Worm (Caenorhabditis elegans) whole organism, young adult: ENCODE data around the gene madf-3.
A peak's percentile ranks its signal among the peaks of the same experiment; 100 is the strongest.

Experiments
- B0019.2 ChIP-seq: fragments of 200-800 bp; sonication (Bioruptor generic); conservative IDR thresholded peaks from 2 replicates; pipeline ENCODE4 v1.3.6; 2022; ENCODE audit warnings: missing genetic modification reagents, missing genetic modification characterization, missing compliant biosample characterization
- B0261.1 ChIP-seq: sonication (generic microtip); optimal IDR thresholded peaks from 2 replicates; lab custom pipeline; 2016; ENCODE audit warnings: mild to moderate bottlenecking, missing genetic modification characterization, moderate library complexity, missing compliant biosample characterization
- C17E4.6 ChIP-seq: fragments of 200-800 bp; sonication (Bioruptor generic); IDR thresholded peaks from 2 replicates; pipeline ENCODE4 v1.3.6; 2022; ENCODE audit warnings: missing genetic modification reagents, missing genetic modification characterization, missing compliant biosample characterization
- D2030.7 ChIP-seq: fragments of 200-800 bp; sonication (Bioruptor generic); IDR thresholded peaks from 2 replicates; pipeline ENCODE4 v1.3.6; 2022; ENCODE audit warnings: missing genetic modification reagents, missing genetic modification characterization, missing compliant biosample characterization
- F10E7.11 ChIP-seq: sonication (generic microtip); optimal IDR thresholded peaks from 2 replicates; lab custom pipeline; 2017; ENCODE audit warnings: mild to moderate bottlenecking, missing genetic modification characterization, moderate library complexity, missing compliant biosample characterization
- F23B12.7 ChIP-seq: sonication (generic microtip); optimal IDR thresholded peaks from 2 replicates; lab custom pipeline; 2017; ENCODE audit warnings: missing genetic modification characterization, mild to moderate bottlenecking, missing compliant biosample characterization, antibody characterized with exemption, moderate library complexity; ENCODE audit not compliant: insufficient read depth
- F49E8.2 ChIP-seq: sonication (generic microtip); optimal IDR thresholded peaks from 3 replicates; lab custom pipeline; 2017; ENCODE audit warnings: missing genetic modification characterization, mild to moderate bottlenecking, missing compliant biosample characterization, antibody characterized with exemption, moderate library complexity; ENCODE audit not compliant: insufficient read depth
- F52B5.7 ChIP-seq: sonication (generic microtip); optimal IDR thresholded peaks from 2 replicates; lab custom pipeline; 2016; ENCODE audit warnings: mild to moderate bottlenecking, missing genetic modification characterization, missing compliant biosample characterization
- Y56A3A.18 ChIP-seq: fragments of 200-800 bp; sonication (Bioruptor generic); IDR thresholded peaks from 2 replicates; pipeline ENCODE4 v1.3.6; 2022; ENCODE audit warnings: missing genetic modification reagents, missing genetic modification characterization, missing compliant biosample characterization
- Y67H2A.10 ChIP-seq: fragments of 200-800 bp; sonication (Bioruptor generic); conservative IDR thresholded peaks from 2 replicates; pipeline ENCODE4 v1.3.6; 2022; ENCODE audit warnings: missing genetic modification reagents, missing genetic modification characterization, missing compliant biosample characterization
- Y79H2A.3 ChIP-seq: fragments of 200-800 bp; sonication (Bioruptor generic); conservative IDR thresholded peaks from 2 replicates; pipeline ENCODE4 v1.3.6; 2022; ENCODE audit warnings: missing genetic modification reagents, missing genetic modification characterization, missing compliant biosample characterization
- akir-1 ChIP-seq: fragments of 200-800 bp; sonication (Bioruptor generic); optimal IDR thresholded peaks from 2 replicates; lab custom pipeline; 2018; ENCODE audit warnings: mild to moderate bottlenecking, missing genetic modification characterization, moderate library complexity, missing compliant biosample characterization
- aptf-2 ChIP-seq: fragments of 200-800 bp; sonication (Bioruptor generic); conservative IDR thresholded peaks from 2 replicates; pipeline ENCODE4 v1.3.6; 2022; ENCODE audit warnings: missing genetic modification reagents, missing genetic modification characterization, missing compliant biosample characterization
- bed-2 ChIP-seq: fragments of 200-800 bp; sonication (Bioruptor generic); IDR thresholded peaks from 2 replicates; pipeline ENCODE4 v1.3.6; 2022; ENCODE audit warnings: missing genetic modification reagents, missing genetic modification characterization, missing compliant biosample characterization
- ccch-3 ChIP-seq: fragments of 200-800 bp; sonication (Bioruptor generic); optimal IDR thresholded peaks from 2 replicates; lab custom pipeline; 2018; ENCODE audit warnings: mild to moderate bottlenecking, missing genetic modification characterization, missing compliant biosample characterization
- cebp-2 ChIP-seq: fragments of 200-800 bp; sonication (Bioruptor generic); IDR thresholded peaks from 2 replicates; pipeline ENCODE4 v1.3.6; 2022; ENCODE audit warnings: missing genetic modification characterization, missing compliant biosample characterization
- ceh-58 ChIP-seq: fragments of 200-800 bp; sonication (Bioruptor generic); IDR thresholded peaks from 2 replicates; pipeline ENCODE4 v1.3.6; 2022; ENCODE audit warnings: missing genetic modification characterization, missing compliant biosample characterization
- ceh-91 ChIP-seq: fragments of 200-800 bp; sonication (Bioruptor generic); IDR thresholded peaks from 2 replicates; pipeline ENCODE4 v1.3.6; 2022; ENCODE audit warnings: missing genetic modification reagents, missing genetic modification characterization, missing compliant biosample characterization
- egl-18 ChIP-seq: fragments of 200-800 bp; sonication (Bioruptor generic); IDR thresholded peaks from 2 replicates; pipeline ENCODE4 v1.3.6; 2022; ENCODE audit warnings: missing genetic modification reagents, missing genetic modification characterization, missing compliant biosample characterization
- egrh-3 ChIP-seq: fragments of 200-800 bp; sonication (Bioruptor generic); IDR thresholded peaks from 2 replicates; pipeline ENCODE4 v1.3.6; 2022; ENCODE audit warnings: missing genetic modification reagents, missing genetic modification characterization, missing compliant biosample characterization
- ets-4 ChIP-seq: fragments of 200-800 bp; sonication (Bioruptor generic); optimal IDR thresholded peaks from 2 replicates; lab custom pipeline; 2018; ENCODE audit warnings: mild to moderate bottlenecking, missing genetic modification characterization, missing compliant biosample characterization
- gei-17 ChIP-seq: fragments of 200-800 bp; sonication (Bioruptor generic); optimal IDR thresholded peaks from 2 replicates; lab custom pipeline; 2018; ENCODE audit warnings: mild to moderate bottlenecking, missing genetic modification characterization, missing compliant biosample characterization
- hmg-20 ChIP-seq: fragments of 200-800 bp; sonication (Bioruptor generic); IDR thresholded peaks from 2 replicates; pipeline ENCODE4 v1.3.6; 2022; ENCODE audit warnings: missing genetic modification reagents, missing genetic modification characterization, missing compliant biosample characterization
- hrde-1 ChIP-seq: sonication (generic microtip); optimal IDR thresholded peaks from 2 replicates; lab custom pipeline; 2016; ENCODE audit warnings: missing genetic modification characterization, mild to moderate bottlenecking, missing compliant biosample characterization, moderate library complexity, missing genotype, missing genetic modification reagents, borderline replicate concordance
- hsf-1 ChIP-seq: fragments of 200-800 bp; sonication (Bioruptor generic); IDR thresholded peaks from 2 replicates; pipeline ENCODE4 v1.3.6; 2022; ENCODE audit warnings: missing genetic modification reagents, missing genetic modification characterization, missing compliant biosample characterization
- lag-1 ChIP-seq: fragments of 200-800 bp; sonication (Bioruptor generic); IDR thresholded peaks from 2 replicates; pipeline ENCODE4 v1.3.6; 2022; ENCODE audit warnings: missing genetic modification reagents, missing genetic modification characterization, missing compliant biosample characterization
- lin-40 ChIP-seq: sonication (generic microtip); optimal IDR thresholded peaks from 2 replicates; lab custom pipeline; 2016; ENCODE audit warnings: missing genetic modification characterization, mild to moderate bottlenecking, missing compliant biosample characterization, missing genotype, missing genetic modification reagents
- lin-54 ChIP-seq: fragments of 200-800 bp; sonication (Bioruptor generic); optimal IDR thresholded peaks from 2 replicates; lab custom pipeline; 2018; ENCODE audit warnings: mild to moderate bottlenecking, missing genetic modification characterization, missing compliant biosample characterization
- lsy-27 ChIP-seq: sonication (generic microtip); optimal IDR thresholded peaks from 2 replicates; lab custom pipeline; 2017; ENCODE audit warnings: missing genetic modification characterization, mild to moderate bottlenecking, missing compliant biosample characterization, antibody characterized with exemption, missing genotype, borderline replicate concordance; ENCODE audit not compliant: insufficient read depth
- mel-28 ChIP-seq: sonication (generic microtip); optimal IDR thresholded peaks from 2 replicates; lab custom pipeline; 2016; ENCODE audit warnings: borderline replicate concordance, mild to moderate bottlenecking, missing genetic modification characterization, missing compliant biosample characterization
- mxl-1 ChIP-seq: sonication (generic microtip); optimal IDR thresholded peaks from 2 replicates; lab custom pipeline; 2016; ENCODE audit warnings: missing genetic modification characterization, missing compliant biosample characterization
- nfya-1 ChIP-seq: sonication (generic microtip); optimal IDR thresholded peaks from 2 replicates; lab custom pipeline; 2017; ENCODE audit warnings: antibody characterized with exemption, missing compliant biosample characterization, missing genetic modification characterization, borderline replicate concordance; ENCODE audit not compliant: insufficient read depth
- nfyb-1 ChIP-seq: fragments of 200-800 bp; sonication (Bioruptor generic); IDR thresholded peaks from 2 replicates; pipeline ENCODE4 v1.3.6; 2022; ENCODE audit warnings: missing genetic modification reagents, missing genetic modification characterization, missing compliant biosample characterization
- nhr-179 ChIP-seq: sonication (generic microtip); optimal IDR thresholded peaks from 2 replicates; lab custom pipeline; 2016; ENCODE audit warnings: mild to moderate bottlenecking, missing genetic modification characterization, missing compliant biosample characterization
- nhr-27 ChIP-seq: fragments of 200-800 bp; sonication (Bioruptor generic); optimal IDR thresholded peaks from 2 replicates; lab custom pipeline; 2018; ENCODE audit warnings: mild to moderate bottlenecking, missing genetic modification characterization, moderate library complexity, missing compliant biosample characterization
- nhr-80 ChIP-seq: sonication (generic microtip); optimal IDR thresholded peaks from 2 replicates; lab custom pipeline; 2016; ENCODE audit warnings: missing genetic modification characterization, missing compliant biosample characterization
- rcor-1 ChIP-seq: fragments of 200-800 bp; sonication (Bioruptor generic); IDR thresholded peaks from 2 replicates; pipeline ENCODE4 v1.3.6; 2022; ENCODE audit warnings: missing genetic modification reagents, missing genetic modification characterization, missing compliant biosample characterization
- sea-2 ChIP-seq: fragments of 200-800 bp; sonication (Bioruptor generic); IDR thresholded peaks from 2 replicates; pipeline ENCODE4 v1.3.6; 2022; ENCODE audit warnings: missing genetic modification characterization, missing compliant biosample characterization
- snpc-1.3 ChIP-seq: sonication (generic microtip); optimal IDR thresholded peaks from 2 replicates; lab custom pipeline; 2017; ENCODE audit warnings: missing genetic modification characterization, mild to moderate bottlenecking, missing compliant biosample characterization, antibody characterized with exemption, moderate library complexity, missing genotype, missing genetic modification reagents; ENCODE audit not compliant: insufficient read depth
- somi-1 ChIP-seq: fragments of 200-800 bp; sonication (Bioruptor generic); optimal IDR thresholded peaks from 2 replicates; lab custom pipeline; 2018; ENCODE audit warnings: mild to moderate bottlenecking, missing genetic modification characterization, missing compliant biosample characterization
- sptf-2 ChIP-seq: fragments of 200-800 bp; sonication (Bioruptor generic); optimal IDR thresholded peaks from 2 replicates; lab custom pipeline; 2018; ENCODE audit warnings: mild to moderate bottlenecking, missing genetic modification characterization, missing compliant biosample characterization
- tbp1 ChIP-seq: fragments of 200-800 bp; sonication (Bioruptor generic); optimal IDR thresholded peaks from 2 replicates; lab custom pipeline; 2018; ENCODE audit warnings: mild to moderate bottlenecking, missing genetic modification characterization, missing compliant biosample characterization
- tlf-1 ChIP-seq: fragments of 200-800 bp; sonication (Bioruptor generic); optimal IDR thresholded peaks from 2 replicates; lab custom pipeline; 2018; ENCODE audit warnings: mild to moderate bottlenecking, missing genetic modification characterization, missing compliant biosample characterization
- unc-130 ChIP-seq: sonication (generic microtip); optimal IDR thresholded peaks from 2 replicates; lab custom pipeline; 2016; ENCODE audit warnings: missing genetic modification reagents, missing genetic modification characterization, missing compliant biosample characterization
- unc-62 ChIP-seq: fragments of 150-350 bp; optimal IDR thresholded peaks from 2 replicates; lab custom pipeline; 2014; ENCODE audit warnings: missing biosample characterization, missing genetic modification reagents, missing genetic modification characterization
- zfh-2 ChIP-seq: fragments of 200-800 bp; sonication (Bioruptor generic); conservative IDR thresholded peaks from 2 replicates; pipeline ENCODE4 v1.3.6; 2022; ENCODE audit warnings: missing genetic modification reagents, missing genetic modification characterization, missing compliant biosample characterization
- ztf-22 ChIP-seq: fragments of 200-800 bp; sonication (Bioruptor generic); optimal IDR thresholded peaks from 2 replicates; lab custom pipeline; 2018; ENCODE audit warnings: mild to moderate bottlenecking, missing genetic modification characterization, moderate library complexity, missing compliant biosample characterization
- ztf-25 ChIP-seq: fragments of 200-800 bp; sonication (Bioruptor generic); IDR thresholded peaks from 2 replicates; pipeline ENCODE4 v1.3.6; 2022; ENCODE audit warnings: missing genetic modification reagents, missing genetic modification characterization, missing compliant biosample characterization
- ztf-3 ChIP-seq: fragments of 200-800 bp; sonication (Bioruptor generic); optimal IDR thresholded peaks from 2 replicates; lab custom pipeline; 2018; ENCODE audit warnings: mild to moderate bottlenecking, missing genetic modification characterization, missing compliant biosample characterization

madf-3 gene

DNA sequence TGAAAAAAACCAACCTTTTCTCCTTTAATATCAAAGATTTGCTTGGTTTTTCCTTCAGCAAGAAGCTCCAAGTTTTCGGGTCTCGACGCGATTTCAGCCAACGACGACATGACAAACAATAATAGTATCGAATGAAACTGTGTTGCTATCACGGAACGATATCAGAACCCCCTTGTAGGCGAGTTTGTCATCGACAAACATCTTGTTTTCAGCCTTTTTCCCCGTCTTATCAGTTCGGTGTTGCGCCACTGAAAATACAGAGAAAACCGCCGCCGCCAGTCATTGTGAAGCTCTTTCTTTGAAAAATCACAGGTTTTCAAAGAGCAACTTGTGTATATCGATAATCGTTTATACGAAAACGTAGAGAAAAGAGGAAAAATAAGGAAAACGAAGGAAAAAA lies 37.9 kb downstream of the madf-3 start, which contains the start of gene paic-1 (continued):
- TF ChIP-seq akir-1, result no peak
- no peak for TF ChIP-seq hsf-1 (GFP tag; lab: Robert Waterston, UW)
- TF ChIP-seq F23B12.7 (tag; lab: Kevin White, UChicago), result no peak
- TF ChIP-seq somi-1, result no peak
- peak; percentile 58 for TF ChIP-seq nhr-80 (tag; lab: Kevin White, UChicago)
- no peak for TF ChIP-seq F10E7.11 (tag; lab: Kevin White, UChicago)
- no peak for TF ChIP-seq nfyb-1
- no peak for TF ChIP-seq B0261.1 (tag; lab: Kevin White, UChicago)
- TF ChIP-seq egrh-3 (GFP tag; lab: Robert Waterston, UW), result no peak
- no peak for TF ChIP-seq C17E4.6
- 0 out of 2 replicates have a peak, but pooled peaks have one; percentile 3 for TF ChIP-seq hmg-20 (GFP tag; lab: Robert Waterston, UW)
- TF ChIP-seq lag-1 (GFP tag; lab: Robert Waterston, UW), result no peak
- TF ChIP-seq ztf-3 (GFP tag; lab: Kevin White, UChicago), result no peak
- TF ChIP-seq Y79H2A.3 (GFP tag; lab: Robert Waterston, UW), result 0 out of 2 replicates have a peak, but pooled peaks have one; percentile 19
- TF ChIP-seq lin-40 (tag; lab: Kevin White, UChicago), result peak; percentile 27
- TF ChIP-seq unc-130 (GFP tag; lab: Kevin White, UChicago), result no peak
- no peak for TF ChIP-seq ceh-58 (GFP tag; lab: Robert Waterston, UW)
- no peak for TF ChIP-seq gei-17 (GFP tag; lab: Kevin White, UChicago)
- TF ChIP-seq ztf-22 (GFP tag; lab: Kevin White, UChicago), result no peak
- peak; percentile 20 for TF ChIP-seq lin-54 (GFP tag; lab: Kevin White, UChicago)
- TF ChIP-seq nfya-1 (tag; lab: Kevin White, UChicago), result no peak
- no peak for TF ChIP-seq cebp-2 (GFP tag; lab: Robert Waterston, UW)
- TF ChIP-seq tbp1, result no peak
- TF ChIP-seq ccch-3 (GFP tag; lab: Kevin White, UChicago), result no peak
- TF ChIP-seq nhr-179, result no peak
- TF ChIP-seq ets-4 (GFP tag; lab: Kevin White, UChicago), result no peak
- TF ChIP-seq unc-62 (GFP tag; lab: Kevin White, UChicago), result no peak
- no peak for TF ChIP-seq B0019.2
- TF ChIP-seq sptf-2 (GFP tag; lab: Kevin White, UChicago), result no peak
- no peak for TF ChIP-seq ztf-25 (GFP tag; lab: Robert Waterston, UW)
- TF ChIP-seq mxl-1 (tag; lab: Kevin White, UChicago), result no peak
- TF ChIP-seq mel-28 (tag; lab: Kevin White, UChicago), result no peak
- TF ChIP-seq nhr-27 (tag; lab: Kevin White, UChicago), result no peak
- no peak for TF ChIP-seq rcor-1 (GFP tag; lab: Robert Waterston, UW)
- TF ChIP-seq F52B5.7, result no peak
- TF ChIP-seq Y56A3A.18, result no peak
- no peak for TF ChIP-seq tlf-1 (GFP tag; lab: Kevin White, UChicago)
- no peak for TF ChIP-seq F49E8.2 (tag; lab: Kevin White, UChicago)
- TF ChIP-seq lsy-27 (tag; lab: Kevin White, UChicago), result no peak
- TF ChIP-seq D2030.7 (GFP tag; lab: Robert Waterston, UW), result no peak
- TF ChIP-seq zfh-2 (GFP tag; lab: Robert Waterston, UW), result no peak
- TF ChIP-seq hrde-1, result peak; percentile 47
- no peak for TF ChIP-seq bed-2 (GFP tag; lab: Robert Waterston, UW)
- TF ChIP-seq Y67H2A.10 (GFP tag; lab: Robert Waterston, UW), result no peak
- no peak for TF ChIP-seq snpc-1.3 (tag; lab: Kevin White, UChicago)
- no peak for TF ChIP-seq aptf-2 (GFP tag; lab: Robert Waterston, UW)
- TF ChIP-seq sea-2 (GFP tag; lab: Robert Waterston, UW), result no peak
- no peak for TF ChIP-seq ceh-91 (GFP tag; lab: Robert Waterston, UW)
- TF ChIP-seq egl-18 (GFP tag; lab: Robert Waterston, UW), result no peak
